Fruit fly (Drosophila melanogaster): ENCODE results near the gene mus302.

Gene mus302

DNA sequence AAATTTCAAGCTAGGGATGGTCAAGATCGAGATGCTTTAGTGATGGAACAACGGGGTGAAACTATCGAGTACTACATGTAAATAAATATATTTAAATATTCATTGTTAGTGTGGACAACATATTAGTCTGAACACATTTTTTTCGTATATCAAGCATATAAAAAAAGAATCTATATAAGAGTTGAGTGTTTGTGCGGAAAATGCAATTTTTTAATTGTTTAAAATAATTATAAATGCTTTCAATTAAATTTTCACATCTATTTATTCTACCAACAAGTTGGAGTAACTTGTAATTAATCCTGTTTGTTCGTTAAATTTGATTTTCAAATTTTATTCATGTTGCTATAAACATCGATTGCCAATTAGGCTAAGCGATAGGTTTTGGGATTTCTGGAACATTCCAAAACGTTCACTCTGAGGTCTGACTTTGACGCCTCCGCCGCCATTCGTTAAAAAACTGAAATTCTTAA lies at the start of gene mus302, which contains the start of gene CG9705:
mus302 (minus strand) TSS at position 33 of the 470 bp plus-strand sequence.
CG9705 (plus strand) TSS at position 397 of the 470 bp plus-strand sequence.
- TF ChIP-seq Hr38 (GFP tag; optimal IDR thresholded peaks at IDR 0.05) = no peak
- no peak for TF ChIP-seq spab (GFP tag; optimal IDR thresholded peaks at IDR 0.05)
- TF ChIP-seq CG3032 (tag; optimal IDR thresholded peaks at IDR 0.05) = peak; percentile 34
- no peak for TF ChIP-seq CG32006 (GFP tag; optimal IDR thresholded peaks at IDR 0.05)
- no peak for TF ChIP-seq fd85E (GFP tag; optimal IDR thresholded peaks at IDR 0.05)
- no peak for TF ChIP-seq CG6854 (GFP tag; optimal IDR thresholded peaks at IDR 0.05)
- TF ChIP-seq Eip93F (GFP tag; optimal IDR thresholded peaks at IDR 0.05) = peak; percentile 8
- TF ChIP-seq CG11294 (GFP tag; IDR thresholded peaks at IDR 0.05) = no peak; the same call in 1 of the 2 replicates
- peak; percentile 58 for TF ChIP-seq acj6 (GFP tag; optimal IDR thresholded peaks at IDR 0.05)
- no peak for TF ChIP-seq CG6163 (GFP tag; IDR thresholded peaks at IDR 0.05)
- no peak for TF ChIP-seq CG8119 (GFP tag; IDR thresholded peaks at IDR 0.05)
- peak; percentile 76 for TF ChIP-seq svp (GFP tag)
- TF ChIP-seq dac (GFP tag; optimal IDR thresholded peaks at IDR 0.05) = no peak
- no peak for TF ChIP-seq Sox102F (GFP tag; optimal IDR thresholded peaks at IDR 0.05)
- no peak for TF ChIP-seq Met (GFP tag; optimal IDR thresholded peaks at IDR 0.05)
- no peak; the same call in 2 of the 3 replicates for TF ChIP-seq eg (GFP tag; IDR thresholded peaks at IDR 0.05)
- TF ChIP-seq OdsH (GFP tag; optimal IDR thresholded peaks at IDR 0.05) = no peak
- peak in 1 of 2 experiments; percentile 6 for TF ChIP-seq ss (GFP tag; optimal IDR thresholded peaks at IDR 0.05)
- peak; percentile 48 for TF ChIP-seq CG6808 (GFP tag; optimal IDR thresholded peaks at IDR 0.05)
- TF ChIP-seq CG11762 (GFP tag; optimal IDR thresholded peaks at IDR 0.05; ENCODE audit: insufficient read depth) = no peak
- no peak for TF ChIP-seq vri (GFP tag; optimal IDR thresholded peaks at IDR 0.05)
- peak; percentile 40 for TF ChIP-seq CG8632 (GFP tag; optimal IDR thresholded peaks at IDR 0.05)
- no peak for TF ChIP-seq Smox (GFP tag; optimal IDR thresholded peaks at IDR 0.05)
- TF ChIP-seq Ets21C (GFP tag; optimal IDR thresholded peaks at IDR 0.05) = no peak
- no peak for TF ChIP-seq salr (GFP tag; optimal IDR thresholded peaks at IDR 0.05)
- no peak for TF ChIP-seq Gug (GFP tag; IDR thresholded peaks at IDR 0.05)
- no peak for TF ChIP-seq CG4318 (GFP tag; optimal IDR thresholded peaks at IDR 0.05)
- no peak for TF ChIP-seq CG3919 (GFP tag; optimal IDR thresholded peaks at IDR 0.05)
- peak; percentile 26 for TF ChIP-seq Hr39 (GFP tag; optimal IDR thresholded peaks at IDR 0.05)
- no peak for TF ChIP-seq CG16779 (tag; optimal IDR thresholded peaks at IDR 0.05)
- TF ChIP-seq CG10631 (GFP tag; optimal IDR thresholded peaks at IDR 0.05) = peak; percentile 59
- no peak for TF ChIP-seq CG7368 (GFP tag; optimal IDR thresholded peaks at IDR 0.05)
- TF ChIP-seq Hr4 (GFP tag; optimal IDR thresholded peaks at IDR 0.05) = peak; percentile 48
- TF ChIP-seq lz (GFP tag; optimal IDR thresholded peaks at IDR 0.05) = peak; percentile 43
- TF ChIP-seq achi (GFP tag; optimal IDR thresholded peaks at IDR 0.05) = peak; percentile 44
- no peak for TF ChIP-seq Ets96B (tag; optimal IDR thresholded peaks at IDR 0.05)
- peak; percentile 8 for TF ChIP-seq Sox14 (GFP tag; optimal IDR thresholded peaks at IDR 0.05)
- peak; percentile 85 for TF ChIP-seq Eip78C (GFP tag)
- TF ChIP-seq CG31627 (GFP tag; optimal IDR thresholded peaks at IDR 0.05) = peak; percentile 44
- TF ChIP-seq esn (GFP tag; optimal IDR thresholded peaks at IDR 0.05) = peak; percentile 55
- 0 out of 2 replicates have a peak, but pooled peaks have one; percentile 18 for TF ChIP-seq CG15336 (GFP tag; IDR thresholded peaks at IDR 0.05)
- TF ChIP-seq net (GFP tag; optimal IDR thresholded peaks at IDR 0.05) = no peak
- no peak for TF ChIP-seq CG6276 (GFP tag; optimal IDR thresholded peaks at IDR 0.05)
- peak; percentile 8 for TF ChIP-seq Eip75B (GFP tag; optimal IDR thresholded peaks at IDR 0.05)
- peak; percentile 6 for TF ChIP-seq CG6792 (GFP tag; optimal IDR thresholded peaks at IDR 0.05)
- TF ChIP-seq Blimp-1 (GFP tag; optimal IDR thresholded peaks at IDR 0.05) = no peak
- peak; percentile 46 for TF ChIP-seq pdm3 (GFP tag; optimal IDR thresholded peaks at IDR 0.05)
- TF ChIP-seq CG34406 (GFP tag; optimal IDR thresholded peaks at IDR 0.05) = peak; percentile 54
- no peak for TF ChIP-seq fkh (GFP tag; optimal IDR thresholded peaks at IDR 0.05)
- TF ChIP-seq Lpt (GFP tag; optimal IDR thresholded peaks at IDR 0.05) = no peak
- TF ChIP-seq dsx (GFP tag; optimal IDR thresholded peaks at IDR 0.05; ENCODE audit: poor library complexity, severe bottlenecking) = peak; percentile 37
- TF ChIP-seq Sox15 (GFP tag; optimal IDR thresholded peaks at IDR 0.05) = peak; percentile 11

All from whole organism, prepupa.